Worm (Caenorhabditis elegans): ENCODE measurements around the gene dcaf-13.

DNA sequence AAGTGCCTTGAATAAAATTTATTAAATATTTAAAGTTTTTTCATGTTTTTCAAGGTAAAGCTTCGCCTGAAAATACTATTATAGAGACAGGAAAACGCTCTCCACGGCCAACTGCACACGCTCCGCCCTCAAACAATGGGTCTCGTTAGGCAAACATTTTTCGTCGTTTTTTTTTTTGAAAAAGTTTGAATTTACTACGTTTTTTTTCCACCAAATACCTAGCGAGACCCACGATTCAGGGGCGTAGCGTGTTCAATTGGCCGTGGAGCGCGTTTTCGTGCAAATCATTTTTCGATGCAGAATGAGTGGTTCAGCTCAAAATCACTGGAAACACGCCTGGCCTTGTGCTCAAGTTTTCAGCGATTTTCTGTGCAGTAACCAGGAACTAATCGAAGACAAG, 43.2 kb upstream of the dcaf-13 start, which contains the start of gene W06B4.2:
- TF ChIP-seq ama-1 (optimal IDR thresholded peaks at IDR 0.05) = no peak
- TF ChIP-seq ceh-36 (tag; optimal IDR thresholded peaks at IDR 0.05) = no peak
- no peak for TF ChIP-seq ceh-13 (GFP tag; optimal IDR thresholded peaks at IDR 0.05)
- TF ChIP-seq F13C5.2 (tag; optimal IDR thresholded peaks at IDR 0.05) = no peak
- no peak for TF ChIP-seq pes-1 (GFP tag; IDR thresholded peaks at IDR 0.05)
- no peak for TF ChIP-seq B0310.2 (tag; optimal IDR thresholded peaks at IDR 0.05)
- TF ChIP-seq tbx-11 (GFP tag; IDR thresholded peaks at IDR 0.05) = no peak
- TF ChIP-seq hnd-1 (tag; optimal IDR thresholded peaks at IDR 0.05) = no peak
- TF ChIP-seq ets-7 (tag; optimal IDR thresholded peaks at IDR 0.05) = no peak
- no peak for TF ChIP-seq sea-1 (GFP tag; conservative IDR thresholded peaks at IDR 0.05)
- TF ChIP-seq scrt-1 (GFP tag; IDR thresholded peaks at IDR 0.05) = no peak
- no peak for TF ChIP-seq aly-1 (tag; optimal IDR thresholded peaks at IDR 0.05)

All from whole organism, early embryonic.